Fruit fly (Drosophila melanogaster) whole organism, pupa: ENCODE results near the gene cindr.
A peak's percentile ranks its signal among the peaks of the same experiment; 100 is the strongest.

Experiments used
- CG10348 ChIP-seq: fragments of 200-800 bp; sonication (Bioruptor generic); IDR thresholded peaks from 2 replicates; pipeline ENCODE4 v1.3.6; 2022; ENCODE audit warnings: missing biosample characterization, missing genetic modification characterization
- CG12605 ChIP-seq: fragments of 200-800 bp; sonication (Bioruptor generic); IDR thresholded peaks from 2 replicates; pipeline ENCODE4 v1.3.6; 2022; ENCODE audit warnings: missing biosample characterization, missing genetic modification characterization
- CG32121 ChIP-seq: fragments of 200-800 bp; sonication (Bioruptor generic); IDR thresholded peaks from 2 replicates; pipeline ENCODE4 v1.3.6; 2022; ENCODE audit warnings: missing biosample characterization, missing genetic modification characterization
- CG34367 ChIP-seq: fragments of 200-800 bp; sonication (Bioruptor generic); optimal IDR thresholded peaks from 2 replicates; lab custom pipeline; 2018; ENCODE audit warnings: missing biosample characterization, mild to moderate bottlenecking, missing genetic modification characterization
- CG4496 ChIP-seq: fragments of 200-800 bp; sonication (Bioruptor generic); IDR thresholded peaks from 3 replicates; pipeline ENCODE4 v1.3.6; 2022; ENCODE audit warnings: missing biosample characterization, missing genetic modification characterization
- CG8159 ChIP-seq: fragments of 200-800 bp; sonication (Bioruptor generic); optimal IDR thresholded peaks from 3 replicates; lab custom pipeline; 2018; ENCODE audit warnings: missing biosample characterization, mild to moderate bottlenecking, missing genetic modification characterization, moderate library complexity
- EcR ChIP-seq: fragments of 200-800 bp; sonication (Bioruptor generic); optimal IDR thresholded peaks from 3 replicates; lab custom pipeline; 2019; ENCODE audit warnings: missing biosample characterization, missing genetic modification characterization, mild to moderate bottlenecking, moderate library complexity, missing genetic modification reagents
- Ets98B ChIP-seq: fragments of 200-800 bp; sonication (Bioruptor generic); IDR thresholded peaks from 2 replicates; pipeline ENCODE4 v1.3.6; 2022; ENCODE audit warnings: missing biosample characterization, missing genetic modification characterization
- Snoo ChIP-seq: fragments of 200-800 bp; sonication (Bioruptor generic); optimal IDR thresholded peaks from 3 replicates; lab custom pipeline; 2017; ENCODE audit warnings: missing biosample characterization, mild to moderate bottlenecking, missing genetic modification characterization, inconsistent platforms
- gl ChIP-seq: fragments of 200-800 bp; sonication (Bioruptor generic); optimal IDR thresholded peaks from 2 replicates; lab custom pipeline; 2018; ENCODE audit warnings: missing biosample characterization, mild to moderate bottlenecking, missing genetic modification characterization

dm6 chr3R:30842199-30842598, 33.8 kb downstream of the cindr start:
- TF ChIP-seq CG10348 (GFP tag; lab: Robert Waterston, UW) = no peak
- no peak for TF ChIP-seq EcR (GFP tag; lab: Kevin White, UChicago)
- TF ChIP-seq Snoo (tag; lab: Kevin White, UChicago) = peak; percentile 58
- TF ChIP-seq CG8159 (tag; lab: Kevin White, UChicago) = peak; percentile 89
- TF ChIP-seq Ets98B (GFP tag; lab: Robert Waterston, UW) = no peak
- TF ChIP-seq CG34367 = peak; percentile 70
- TF ChIP-seq gl = no peak
- no peak for TF ChIP-seq CG12605 (GFP tag; lab: Robert Waterston, UW)
- TF ChIP-seq CG4496 (GFP tag; lab: Robert Waterston, UW) = peak; percentile 34; the same call in 1 of the 3 replicates
- TF ChIP-seq CG32121 = no peak
